Fruit fly (Drosophila melanogaster) whole organism, embryonic: ENCODE measurements around the gene AMPdeam.

Experiments used
- CG10543 ChIP-seq: fragments of 200-800 bp; sonication (Bioruptor generic); optimal IDR thresholded peaks from 3 replicates; lab custom pipeline; 2017; ENCODE audit warnings: missing biosample characterization, mild to moderate bottlenecking, missing genetic modification characterization, moderate library complexity
- CG11504 ChIP-seq: fragments of 200-800 bp; sonication (Bioruptor generic); optimal IDR thresholded peaks from 3 replicates; lab custom pipeline; 2019; ENCODE audit warnings: missing biosample characterization, mild to moderate bottlenecking, missing genetic modification characterization, moderate library complexity
- CG12219 ChIP-seq: fragments of 200-800 bp; sonication (Bioruptor generic); optimal IDR thresholded peaks from 3 replicates; lab custom pipeline; 2018; ENCODE audit warnings: missing biosample characterization, mild to moderate bottlenecking, missing genetic modification characterization
- CG13894 ChIP-seq: fragments of 200-800 bp; sonication (Bioruptor generic); optimal IDR thresholded peaks from 3 replicates; lab custom pipeline; 2018; ENCODE audit warnings: missing biosample characterization, mild to moderate bottlenecking, missing genetic modification characterization, moderate library complexity
- CG14050 ChIP-seq: fragments of 200-800 bp; sonication (Bioruptor generic); IDR thresholded peaks from 3 replicates; pipeline ENCODE4 v1.3.6; 2022; ENCODE audit warnings: missing biosample characterization, missing genetic modification characterization
- CG14860 ChIP-seq: fragments of 200-800 bp; sonication (Bioruptor generic); IDR thresholded peaks from 3 replicates; pipeline ENCODE4 v1.3.6; 2022; ENCODE audit warnings: missing biosample characterization, missing genetic modification characterization; ENCODE audit not compliant: partially characterized antibody
- CG1529 ChIP-seq: fragments of 200-800 bp; sonication (Bioruptor generic); optimal IDR thresholded peaks from 3 replicates; lab custom pipeline; 2018; ENCODE audit warnings: missing biosample characterization, missing genetic modification characterization
- CG16863 ChIP-seq: fragments of 200-800 bp; sonication (Bioruptor generic); optimal IDR thresholded peaks from 3 replicates; lab custom pipeline; 2016; ENCODE audit warnings: missing biosample characterization, missing genetic modification characterization
- CG17361 ChIP-seq: fragments of 200-800 bp; sonication (Bioruptor generic); IDR thresholded peaks from 3 replicates; pipeline ENCODE4 v1.3.6; 2022; ENCODE audit warnings: missing biosample characterization, missing genetic modification characterization
- CG18764 ChIP-seq: fragments of 200-800 bp; sonication (Bioruptor generic); optimal IDR thresholded peaks from 3 replicates; lab custom pipeline; 2016; ENCODE audit warnings: missing biosample characterization, missing genetic modification characterization
- CG2120 ChIP-seq: fragments of 200-800 bp; sonication (Bioruptor generic); optimal IDR thresholded peaks from 3 replicates; lab custom pipeline; 2016; ENCODE audit warnings: missing biosample characterization, missing genetic modification characterization
- CG3065 ChIP-seq: fragments of 200-800 bp; sonication (Bioruptor generic); optimal IDR thresholded peaks from 2 replicates; lab custom pipeline; 2016; ENCODE audit warnings: missing biosample characterization, missing genetic modification characterization
- CG31224 ChIP-seq: fragments of 200-800 bp; sonication (Bioruptor generic); IDR thresholded peaks from 2 replicates; pipeline ENCODE4 v1.3.6; 2022; ENCODE audit warnings: missing biosample characterization, missing genetic modification characterization
- CG4360 ChIP-seq: fragments of 200-800 bp; sonication (Bioruptor generic); IDR thresholded peaks from 2 replicates; pipeline ENCODE4 v1.3.6; 2022; ENCODE audit warnings: missing biosample characterization, missing genetic modification characterization
- CG4404 ChIP-seq: fragments of 200-800 bp; sonication (Bioruptor generic); IDR thresholded peaks from 2 replicates; pipeline ENCODE4 v1.3.6; 2022; ENCODE audit warnings: missing biosample characterization, missing genetic modification characterization
- CG6683 ChIP-seq: fragments of 200-800 bp; sonication (Bioruptor generic); optimal IDR thresholded peaks from 2 replicates; lab custom pipeline; 2017; ENCODE audit warnings: missing biosample characterization, mild to moderate bottlenecking, missing genetic modification characterization, missing genetic modification reagents
- CG6854 ChIP-seq: fragments of 200-800 bp; sonication (Bioruptor generic); optimal IDR thresholded peaks from 3 replicates; lab custom pipeline; 2017; ENCODE audit warnings: missing biosample characterization, mild to moderate bottlenecking, missing genetic modification characterization
- HLH3B ChIP-seq: fragments of 200-800 bp; sonication (Bioruptor generic); IDR thresholded peaks from 2 replicates; pipeline ENCODE4 v1.3.6; 2022; ENCODE audit warnings: missing biosample characterization, missing genetic modification characterization
- Hr51 ChIP-seq, 2 experiments: fragments of 200-800 bp; sonication (Bioruptor generic); optimal IDR thresholded peaks; 2 replicates in 1 of 2; 3 replicates in 1 of 2; lab custom pipeline; 2016 to 2018; ENCODE audit warnings: missing biosample characterization in 2 of 2, missing genetic modification characterization in 2 of 2, mild to moderate bottlenecking in 1 of 2, moderate library complexity in 1 of 2
- Max ChIP-seq: fragments of 200-800 bp; sonication (Bioruptor generic); optimal IDR thresholded peaks from 2 replicates; lab custom pipeline; 2016; ENCODE audit warnings: missing biosample characterization, mild to moderate bottlenecking, missing genetic modification characterization
- NfI ChIP-seq: fragments of 200-800 bp; sonication (Bioruptor generic); optimal IDR thresholded peaks from 3 replicates; lab custom pipeline; 2018; ENCODE audit warnings: missing biosample characterization, mild to moderate bottlenecking, missing genetic modification characterization, moderate library complexity
- Spps ChIP-seq: fragments of 200-800 bp; sonication (Bioruptor generic); optimal IDR thresholded peaks from 2 replicates; lab custom pipeline; 2018; ENCODE audit warnings: missing biosample characterization, mild to moderate bottlenecking, missing genetic modification characterization
- TFAM ChIP-seq: fragments of 200-800 bp; sonication (Bioruptor generic); optimal IDR thresholded peaks from 2 replicates; lab custom pipeline; 2017; ENCODE audit warnings: missing biosample characterization, missing genetic modification characterization, inconsistent platforms
- Usf ChIP-seq: fragments of 200-800 bp; sonication (Bioruptor generic); optimal IDR thresholded peaks from 2 replicates; lab custom pipeline; 2017; ENCODE audit warnings: missing genotype, missing biosample characterization, missing genetic modification characterization
- Vsx1 ChIP-seq: fragments of 200-800 bp; sonication (Bioruptor generic); optimal IDR thresholded peaks from 2 replicates; lab custom pipeline; 2017; ENCODE audit warnings: missing biosample characterization, mild to moderate bottlenecking, missing genetic modification characterization, missing genetic modification reagents
- YL-1 ChIP-seq: fragments of 200-800 bp; sonication (Bioruptor generic); optimal IDR thresholded peaks from 3 replicates; lab custom pipeline; 2017; ENCODE audit warnings: missing biosample characterization, mild to moderate bottlenecking, missing genetic modification characterization
- ap ChIP-seq: fragments of 200-800 bp; sonication (Bioruptor generic); IDR thresholded peaks from 2 replicates; pipeline ENCODE4 v1.3.6; 2022; ENCODE audit warnings: missing biosample characterization, missing genetic modification characterization
- bab2 ChIP-seq: fragments of 200-800 bp; sonication (Bioruptor generic); optimal IDR thresholded peaks from 2 replicates; lab custom pipeline; 2016; ENCODE audit warnings: missing biosample characterization, missing genetic modification characterization
- bowl ChIP-seq: fragments of 200-800 bp; sonication (Bioruptor generic); IDR thresholded peaks from 2 replicates; pipeline ENCODE4 v1.3.6; 2022; ENCODE audit warnings: missing biosample characterization, missing genetic modification characterization
- br ChIP-seq: fragments of >200 bp; optimal IDR thresholded peaks from 2 replicates; lab custom pipeline; 2017
- bsh ChIP-seq, 2 experiments: fragments of 200-800 bp; sonication (Bioruptor generic); optimal IDR thresholded peaks; 2 replicates each; lab custom pipeline; 2017 to 2018; ENCODE audit warnings: mild to moderate bottlenecking in 2 of 2, missing biosample characterization in 2 of 2, missing genetic modification characterization in 2 of 2, moderate library complexity in 1 of 2
- cas ChIP-seq: fragments of 200-800 bp; sonication (Bioruptor generic); IDR thresholded peaks from 2 replicates; pipeline ENCODE4 v1.3.6; 2022; ENCODE audit warnings: missing biosample characterization, missing genetic modification characterization
- caup ChIP-seq: fragments of 200-800 bp; sonication (Bioruptor generic); optimal IDR thresholded peaks from 3 replicates; lab custom pipeline; 2017; ENCODE audit warnings: missing biosample characterization, mild to moderate bottlenecking, missing genetic modification characterization, moderate library complexity; ENCODE audit not compliant: severe bottlenecking
- chinmo ChIP-seq: fragments of 200-800 bp; sonication (Bioruptor generic); IDR thresholded peaks from 4 replicates; pipeline ENCODE4 v1.3.6; 2022; ENCODE audit warnings: missing biosample characterization, missing genetic modification characterization; ENCODE audit not compliant: partially characterized antibody
- chm ChIP-seq: fragments of 200-800 bp; sonication (Bioruptor generic); IDR thresholded peaks from 2 replicates; pipeline ENCODE4 v1.3.6; 2022; ENCODE audit warnings: missing biosample characterization, missing genetic modification characterization
- chn ChIP-seq: fragments of 200-800 bp; sonication (Bioruptor generic); optimal IDR thresholded peaks from 2 replicates; lab custom pipeline; 2016; ENCODE audit warnings: missing biosample characterization, missing genetic modification characterization
- dati ChIP-seq: fragments of 200-800 bp; sonication (Bioruptor generic); IDR thresholded peaks from 2 replicates; pipeline ENCODE4 v1.3.6; 2022; ENCODE audit warnings: missing biosample characterization, missing genetic modification characterization
- dimm ChIP-seq: fragments of 200-800 bp; sonication (Bioruptor generic); IDR thresholded peaks from 2 replicates; pipeline ENCODE4 v1.3.6; 2022; ENCODE audit warnings: missing biosample characterization, missing genetic modification characterization
- disco-r ChIP-seq: fragments of 200-800 bp; sonication (Bioruptor generic); optimal IDR thresholded peaks from 2 replicates; lab custom pipeline; 2016; ENCODE audit warnings: missing biosample characterization, missing genetic modification characterization
- exex ChIP-seq: fragments of 200-800 bp; sonication (Bioruptor generic); optimal IDR thresholded peaks from 4 replicates; lab custom pipeline; 2018; ENCODE audit warnings: missing biosample characterization, mild to moderate bottlenecking, missing genetic modification characterization, moderate library complexity
- hbn ChIP-seq: fragments of 200-800 bp; sonication (Bioruptor generic); IDR thresholded peaks from 2 replicates; pipeline ENCODE4 v1.3.6; 2022; ENCODE audit warnings: missing biosample characterization, missing genetic modification characterization; ENCODE audit not compliant: partially characterized antibody
- jing ChIP-seq: fragments of 200-800 bp; sonication (Bioruptor generic); optimal IDR thresholded peaks from 2 replicates; lab custom pipeline; 2018; ENCODE audit warnings: missing biosample characterization, mild to moderate bottlenecking, missing genetic modification characterization
- ken ChIP-seq: fragments of 200-800 bp; sonication (Bioruptor generic); IDR thresholded peaks from 3 replicates; pipeline ENCODE4 v1.3.6; 2022; ENCODE audit warnings: missing biosample characterization, missing genetic modification characterization
- peb ChIP-seq: fragments of 200-800 bp; sonication (Bioruptor generic); IDR thresholded peaks from 2 replicates; pipeline ENCODE4 v1.3.6; 2022; ENCODE audit warnings: missing biosample characterization, missing genetic modification characterization
- pfk ChIP-seq: fragments of 200-800 bp; sonication (Bioruptor generic); optimal IDR thresholded peaks from 2 replicates; lab custom pipeline; 2018; ENCODE audit warnings: missing biosample characterization, mild to moderate bottlenecking, missing genetic modification characterization, moderate library complexity
- pzg ChIP-seq: fragments of 200-800 bp; sonication (Bioruptor generic); optimal IDR thresholded peaks from 3 replicates; lab custom pipeline; 2018; ENCODE audit warnings: missing biosample characterization, mild to moderate bottlenecking, missing genetic modification characterization, moderate library complexity
- schlank ChIP-seq: fragments of 200-800 bp; sonication (Bioruptor generic); optimal IDR thresholded peaks from 2 replicates; lab custom pipeline; 2018; ENCODE audit warnings: missing biosample characterization, mild to moderate bottlenecking, missing genetic modification characterization
- seq ChIP-seq: fragments of 200-800 bp; sonication (Bioruptor generic); IDR thresholded peaks from 2 replicates; pipeline ENCODE4 v1.3.6; 2022; ENCODE audit warnings: missing biosample characterization, missing genetic modification characterization
- tna ChIP-seq: fragments of 200-800 bp; sonication (Bioruptor generic); IDR thresholded peaks from 2 replicates; pipeline ENCODE4 v1.3.6; 2022; ENCODE audit warnings: missing biosample characterization, missing genetic modification characterization; ENCODE audit not compliant: partially characterized antibody
- z ChIP-seq: fragments of 200-800 bp; sonication (Bioruptor generic); IDR thresholded peaks from 3 replicates; pipeline ENCODE4 v1.3.6; 2022; ENCODE audit warnings: missing biosample characterization, missing genetic modification characterization

The AMPdeam gene

dm6 chrX:13788973-13789682 lies 56.5 kb downstream of the AMPdeam start (continued):
- TF ChIP-seq dimm (no peak), CG4404 (no peak; the same call in 1 of the 2 replicates), dati (no peak), Hr51 (GFP tag; optimal IDR thresholded peaks at IDR 0.05; lab: Kevin White, UChicago) (peak in 1 of 2 experiments; percentile 50), CG4360 (GFP tag; lab: Robert Waterston, UW) (no peak), CG12219 (GFP tag; lab: Kevin White, UChicago) (peak; percentile 38), z (GFP tag; lab: Robert Waterston, UW) (no peak), CG16863 (peak; percentile 17), CG6683 (GFP tag; lab: Kevin White, UChicago) (peak; percentile 14), caup (GFP tag; lab: Kevin White, UChicago) (peak; percentile 14), Usf (GFP tag; lab: Kevin White, UChicago) (no peak), cas (GFP tag; lab: Robert Waterston, UW) (no peak), TFAM (GFP tag; lab: Kevin White, UChicago) (no peak), bab2 (GFP tag; lab: Kevin White, UChicago) (peak; percentile 16), CG17361 (GFP tag; lab: Robert Waterston, UW) (peak; percentile 47; the same call in 1 of the 3 replicates), Vsx1 (GFP tag; lab: Kevin White, UChicago) (no peak), bowl (GFP tag; lab: Robert Waterston, UW) (no peak), NfI (GFP tag; lab: Kevin White, UChicago) (no peak), schlank (tag; lab: Kevin White, UChicago) (no peak), peb (peak; percentile 38; the same call in 1 of the 2 replicates), YL-1 (no peak), Spps (no peak), exex (tag; lab: Kevin White, UChicago) (no peak), CG14860 (GFP tag; lab: Robert Waterston, UW) (no peak), bsh (GFP tag; optimal IDR thresholded peaks at IDR 0.05; lab: Kevin White, UChicago) (peak in 1 of 2 experiments; percentile 59), pfk (GFP tag; lab: Kevin White, UChicago) (no peak), CG3065 (no peak), disco-r (GFP tag; lab: Kevin White, UChicago) (no peak), CG1529 (GFP tag; lab: Kevin White, UChicago) (no peak), Max (GFP tag; lab: Kevin White, UChicago) (no peak), ap (GFP tag; lab: Robert Waterston, UW) (no peak), CG18764 (GFP tag; lab: Kevin White, UChicago) (no peak), chm (no peak), CG14050 (GFP tag; lab: Robert Waterston, UW) (no peak), CG6854 (GFP tag; lab: Kevin White, UChicago) (peak; percentile 16), CG31224 (GFP tag; lab: Robert Waterston, UW) (no peak), chn (no peak), CG11504 (tag; lab: Kevin White, UChicago) (peak; percentile 59), CG13894 (tag; lab: Kevin White, UChicago) (peak; percentile 37), ken (no peak), br (lab: Kevin White, UChicago) (no peak), tna (GFP tag; lab: Robert Waterston, UW) (no peak), chinmo (GFP tag; lab: Robert Waterston, UW) (no peak), CG10543 (peak; percentile 52), seq (GFP tag; lab: Robert Waterston, UW) (no peak), pzg (GFP tag; lab: Kevin White, UChicago) (no peak), CG2120 (GFP tag; lab: Kevin White, UChicago) (peak; percentile 58), hbn (no peak), jing (GFP tag; lab: Kevin White, UChicago) (no peak), HLH3B (0 out of 2 replicates have a peak, but pooled peaks have one; percentile 30)
